Fruit fly (Drosophila melanogaster): ENCODE data around the gene CG14339.

Gene CG14339

DNA sequence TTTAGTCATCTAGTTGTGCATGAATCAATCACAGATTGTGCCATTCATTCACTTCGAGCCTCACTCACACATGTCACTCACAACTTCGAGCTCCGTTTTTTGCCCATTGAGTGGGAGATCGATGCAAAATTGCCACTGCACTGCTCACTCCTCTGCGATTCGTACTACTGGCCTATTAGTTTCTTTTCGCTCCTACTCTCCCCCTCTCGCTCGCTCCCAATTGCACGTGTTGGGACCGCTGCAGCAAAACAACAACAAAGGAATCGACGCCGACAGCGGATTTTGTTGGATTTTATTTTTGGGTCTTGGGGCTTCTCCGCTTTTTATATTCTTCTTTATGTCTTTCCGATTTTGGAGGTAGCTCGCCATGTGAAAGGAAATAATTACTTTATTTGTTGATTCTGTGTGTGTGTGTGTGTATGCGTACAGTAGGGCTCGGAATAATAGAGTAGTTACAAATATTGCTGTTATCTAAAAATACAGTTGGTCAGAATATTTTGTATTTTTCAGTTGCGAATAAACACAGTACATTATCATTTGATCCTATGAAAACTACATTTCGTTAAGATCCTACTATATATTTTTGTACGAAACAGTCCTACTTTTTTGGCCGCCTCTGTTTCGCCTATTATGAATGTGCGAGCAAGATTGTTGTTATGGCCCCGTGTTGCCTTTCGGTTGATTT lies 34.0 kb upstream of the CG14339 start (continued):
- TF ChIP-seq CG10669 (GFP tag; optimal IDR thresholded peaks at IDR 0.05): no peak
- TF ChIP-seq CG3032 (tag; optimal IDR thresholded peaks at IDR 0.05): no peak
- no peak for TF ChIP-seq CG9139 (GFP tag; optimal IDR thresholded peaks at IDR 0.05)
- TF ChIP-seq lz (GFP tag; optimal IDR thresholded peaks at IDR 0.05): no peak
- no peak for TF ChIP-seq CG6808 (GFP tag; optimal IDR thresholded peaks at IDR 0.05)
- TF ChIP-seq vri (GFP tag; optimal IDR thresholded peaks at IDR 0.05): no peak
- TF ChIP-seq Met (GFP tag; optimal IDR thresholded peaks at IDR 0.05): no peak
- TF ChIP-seq CG11762 (GFP tag; optimal IDR thresholded peaks at IDR 0.05; ENCODE audit: insufficient read depth): no peak
- no peak for TF ChIP-seq Sox15 (GFP tag; optimal IDR thresholded peaks at IDR 0.05)
- TF ChIP-seq dsx (GFP tag; optimal IDR thresholded peaks at IDR 0.05; ENCODE audit: poor library complexity, severe bottlenecking): peak; percentile 40

DNA sequence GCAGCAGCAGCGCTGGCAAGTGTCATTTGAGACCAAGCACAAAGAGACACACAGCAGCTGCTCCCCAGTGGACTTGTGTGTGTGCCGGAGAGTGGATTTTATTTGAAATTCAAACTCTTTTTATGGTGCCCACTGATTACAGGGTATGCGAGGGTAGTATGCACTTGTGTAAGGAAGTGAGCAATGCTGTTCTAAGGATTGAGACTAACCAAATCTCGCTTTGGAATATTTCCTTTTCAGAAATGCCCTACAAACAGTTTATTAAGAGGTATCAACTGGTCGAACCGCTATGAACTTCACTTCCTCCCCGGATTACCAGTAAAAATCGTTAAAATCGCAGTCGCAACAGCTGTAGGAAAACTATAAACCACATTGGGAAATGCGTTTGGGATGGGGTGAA lies 32.6 kb upstream of the CG14339 start:
- TF ChIP-seq CG4318 (GFP tag; optimal IDR thresholded peaks at IDR 0.05) (no peak), Smox (GFP tag; optimal IDR thresholded peaks at IDR 0.05) (no peak), Lpt (GFP tag; optimal IDR thresholded peaks at IDR 0.05) (peak; percentile 71), CG6808 (GFP tag; optimal IDR thresholded peaks at IDR 0.05) (peak; percentile 14), acj6 (GFP tag; optimal IDR thresholded peaks at IDR 0.05) (peak; percentile 68), CG31627 (GFP tag; optimal IDR thresholded peaks at IDR 0.05) (peak; percentile 77), CG11902 (GFP tag; optimal IDR thresholded peaks at IDR 0.05) (peak; percentile 18), CG7368 (GFP tag; optimal IDR thresholded peaks at IDR 0.05) (peak; percentile 41), CG1621 (tag; optimal IDR thresholded peaks at IDR 0.05) (peak; percentile 39), CG6854 (GFP tag; optimal IDR thresholded peaks at IDR 0.05) (no peak), CG3919 (GFP tag; optimal IDR thresholded peaks at IDR 0.05) (peak; percentile 67), CG10631 (GFP tag; optimal IDR thresholded peaks at IDR 0.05) (no peak), ss (GFP tag; optimal IDR thresholded peaks at IDR 0.05) (no peak), Ets96B (tag; optimal IDR thresholded peaks at IDR 0.05) (peak; percentile 48), topi (GFP tag; optimal IDR thresholded peaks at IDR 0.05) (peak; percentile 58), Hr38 (GFP tag; optimal IDR thresholded peaks at IDR 0.05) (no peak), esn (GFP tag; optimal IDR thresholded peaks at IDR 0.05) (peak; percentile 69), eg (GFP tag; IDR thresholded peaks at IDR 0.05) (peak; percentile 92), Sox102F (GFP tag; optimal IDR thresholded peaks at IDR 0.05) (peak; percentile 55), CG32006 (GFP tag; optimal IDR thresholded peaks at IDR 0.05) (peak; percentile 89), cyc (GFP tag; optimal IDR thresholded peaks at IDR 0.05) (peak; percentile 70), CG6276 (GFP tag; optimal IDR thresholded peaks at IDR 0.05) (peak; percentile 75), lz (GFP tag; optimal IDR thresholded peaks at IDR 0.05) (peak; percentile 64), CG6163 (GFP tag; IDR thresholded peaks at IDR 0.05) (peak; percentile 90), Hr39 (GFP tag; optimal IDR thresholded peaks at IDR 0.05) (peak; percentile 81), CG6792 (GFP tag; optimal IDR thresholded peaks at IDR 0.05) (peak; percentile 55), Ets21C (GFP tag; optimal IDR thresholded peaks at IDR 0.05) (no peak), CG10669 (GFP tag; optimal IDR thresholded peaks at IDR 0.05) (peak; percentile 32), vri (GFP tag; optimal IDR thresholded peaks at IDR 0.05) (peak; percentile 38), svp (GFP tag) (peak; percentile 75), salr (GFP tag; optimal IDR thresholded peaks at IDR 0.05) (no peak), Eip75B (GFP tag; optimal IDR thresholded peaks at IDR 0.05) (peak; percentile 54), Hr4 (GFP tag; optimal IDR thresholded peaks at IDR 0.05) (no peak), CG11762 (GFP tag; optimal IDR thresholded peaks at IDR 0.05; ENCODE audit: insufficient read depth) (peak; percentile 43), OdsH (GFP tag; optimal IDR thresholded peaks at IDR 0.05) (no peak), CG15336 (GFP tag; IDR thresholded peaks at IDR 0.05) (peak; percentile 92), fkh (GFP tag; optimal IDR thresholded peaks at IDR 0.05) (no peak), achi (GFP tag; optimal IDR thresholded peaks at IDR 0.05) (peak; percentile 64), Eip93F (GFP tag; optimal IDR thresholded peaks at IDR 0.05) (no peak), CG11294 (GFP tag; IDR thresholded peaks at IDR 0.05) (peak; percentile 77), CG8319 (GFP tag; optimal IDR thresholded peaks at IDR 0.05) (peak; percentile 34), CG16779 (tag; optimal IDR thresholded peaks at IDR 0.05) (peak; percentile 24), Blimp-1 (GFP tag; optimal IDR thresholded peaks at IDR 0.05) (no peak), dac (GFP tag; optimal IDR thresholded peaks at IDR 0.05) (peak; percentile 78)

Measured in whole organism, prepupa.